Fruit fly (Drosophila melanogaster): Measurements from ENCODE around the gene Coa7.
A peak's percentile ranks its signal among the peaks of the same experiment; 100 is the strongest.

Coa7 gene

DNA sequence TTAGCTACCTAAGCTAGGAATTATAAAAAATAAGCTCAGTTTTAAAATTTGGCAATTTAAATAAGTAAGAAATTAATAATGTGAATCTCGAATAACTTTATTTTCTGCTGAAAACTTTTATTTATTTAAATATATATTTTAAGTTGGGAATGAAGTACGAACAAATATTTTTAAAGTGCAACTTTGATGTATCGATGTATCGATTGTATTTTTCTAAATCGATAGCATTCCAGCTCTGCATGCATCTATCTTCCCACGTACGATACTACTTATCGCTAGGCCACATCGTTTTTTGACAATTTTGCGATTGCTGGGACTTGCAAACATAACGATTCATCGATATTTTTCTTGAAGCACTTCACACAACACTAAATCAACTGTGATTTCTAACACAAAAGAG is 5.9 kb upstream of the Coa7 start (continued):
- no peak for TF ChIP-seq ewg (GFP tag; optimal IDR thresholded peaks at IDR 0.05)
- no peak for TF ChIP-seq Ada2b (GFP tag; IDR thresholded peaks at IDR 0.05)
- no peak for TF ChIP-seq sens-2 (GFP tag; IDR thresholded peaks at IDR 0.05)
- TF ChIP-seq Fer1 (GFP tag; optimal IDR thresholded peaks at IDR 0.05): no peak
- peak; percentile 97 for TF ChIP-seq mld (GFP tag; IDR thresholded peaks at IDR 0.05; ENCODE audit: partially characterized antibody)
- TF ChIP-seq Kr (GFP tag; optimal IDR thresholded peaks at IDR 0.05): no peak
- TF ChIP-seq ERR (GFP tag; optimal IDR thresholded peaks at IDR 0.05): no peak
- TF ChIP-seq salm (tag; optimal IDR thresholded peaks at IDR 0.05): no peak
- TF ChIP-seq CG12104 (GFP tag; optimal IDR thresholded peaks at IDR 0.05): no peak
- peak; percentile 40 for TF ChIP-seq phol (tag; optimal IDR thresholded peaks at IDR 0.05)
- no peak for TF ChIP-seq CG33557 (GFP tag; optimal IDR thresholded peaks at IDR 0.05)
- TF ChIP-seq MESR4 (GFP tag; optimal IDR thresholded peaks at IDR 0.05): no peak
- no peak for TF ChIP-seq B-H1 (GFP tag; IDR thresholded peaks at IDR 0.05)
- TF ChIP-seq CG9797 (GFP tag; optimal IDR thresholded peaks at IDR 0.05): peak; percentile 2
- TF ChIP-seq CG14667 (GFP tag; IDR thresholded peaks at IDR 0.05): no peak
- no peak for TF ChIP-seq Usf (GFP tag; optimal IDR thresholded peaks at IDR 0.05)
- no peak for TF ChIP-seq Trl (optimal IDR thresholded peaks at IDR 0.05)
- no peak for TF ChIP-seq Trl (GFP tag; optimal IDR thresholded peaks at IDR 0.05)
- no peak for TF ChIP-seq sim (GFP tag; IDR thresholded peaks at IDR 0.05)
- TF ChIP-seq CG15011 (GFP tag; optimal IDR thresholded peaks at IDR 0.05): no peak
- no peak for TF ChIP-seq CG31224 (GFP tag; IDR thresholded peaks at IDR 0.05)
- no peak for TF ChIP-seq CG10565 (GFP tag; optimal IDR thresholded peaks at IDR 0.05)
- TF ChIP-seq ci (GFP tag; IDR thresholded peaks at IDR 0.05): no peak
- TF ChIP-seq CG1233 (GFP tag; optimal IDR thresholded peaks at IDR 0.05): no peak
- peak; percentile 50 for TF ChIP-seq CG12659 (GFP tag; optimal IDR thresholded peaks at IDR 0.05)
- peak; percentile 55 for TF ChIP-seq gem (tag; optimal IDR thresholded peaks at IDR 0.05)
- no peak for TF ChIP-seq CG30403 (GFP tag; optimal IDR thresholded peaks at IDR 0.05)
- no peak for TF ChIP-seq tx (GFP tag; optimal IDR thresholded peaks at IDR 0.05)
- no peak for TF ChIP-seq pum (GFP tag; optimal IDR thresholded peaks at IDR 0.05)
- no peak for TF ChIP-seq CHES-1-like (GFP tag; optimal IDR thresholded peaks at IDR 0.05)
- no peak for TF ChIP-seq esg (GFP tag; conservative IDR thresholded peaks at IDR 0.05)
- TF ChIP-seq dimm (GFP tag; IDR thresholded peaks at IDR 0.05): no peak
- TF ChIP-seq fd96Cb (tag; optimal IDR thresholded peaks at IDR 0.05): no peak
- TF ChIP-seq Hmx (GFP tag; optimal IDR thresholded peaks at IDR 0.05): no peak
- TF ChIP-seq NC2β (GFP tag; optimal IDR thresholded peaks at IDR 0.05): no peak
- TF ChIP-seq CG18476 (GFP tag; optimal IDR thresholded peaks at IDR 0.05): no peak
- peak; percentile 43 for TF ChIP-seq unpg (GFP tag; optimal IDR thresholded peaks at IDR 0.05)
- no peak for TF ChIP-seq CG31365 (tag; optimal IDR thresholded peaks at IDR 0.05)
- TF ChIP-seq dm (GFP tag; optimal IDR thresholded peaks at IDR 0.05): no peak
- no peak for TF ChIP-seq Side (GFP tag; optimal IDR thresholded peaks at IDR 0.05)
- TF ChIP-seq CG17361 (GFP tag; IDR thresholded peaks at IDR 0.05): peak; percentile 51; the same call in 2 of the 3 replicates
- TF ChIP-seq ftz-f1 (GFP tag; optimal IDR thresholded peaks at IDR 0.05): no peak
- TF ChIP-seq slou (GFP tag; optimal IDR thresholded peaks at IDR 0.05): no peak
- TF ChIP-seq en (GFP tag; optimal IDR thresholded peaks at IDR 0.05): no peak
- TF ChIP-seq sc (optimal IDR thresholded peaks at IDR 0.05): no peak
- no peak for TF ChIP-seq sc (GFP tag; optimal IDR thresholded peaks at IDR 0.05)
- TF ChIP-seq CG14710 (tag; optimal IDR thresholded peaks at IDR 0.05): peak; percentile 59
- 0 out of 2 replicates have a peak, but pooled peaks have one; percentile 33 for TF ChIP-seq H2.0 (GFP tag; IDR thresholded peaks at IDR 0.05)
- TF ChIP-seq CG2875 (GFP tag; optimal IDR thresholded peaks at IDR 0.05): no peak
- TF ChIP-seq CG8478 (optimal IDR thresholded peaks at IDR 0.05): no peak
- no peak for TF ChIP-seq CG12219 (GFP tag; optimal IDR thresholded peaks at IDR 0.05)
- no peak for TF ChIP-seq pb (GFP tag; optimal IDR thresholded peaks at IDR 0.05)
- no peak for TF ChIP-seq fd102C (GFP tag; optimal IDR thresholded peaks at IDR 0.05)
- TF ChIP-seq CG4404 (GFP tag; IDR thresholded peaks at IDR 0.05): no peak

All from whole organism, embryonic.